Comparison of ENCODE assay signal across 1 fruit fly cellular context in genomic region chr3L:9045318-9045717, dm6.
TF ChIP-seq lines count a peak whose summit lies in the region.

No protein-coding gene starts in this region.

TF ChIP-seq in whole organism, embryonic, 481 proteins besides CTCF, POLR2A, EP300 and RAD21 (continued from another document and continues in another):
- TF ChIP-seq HHEX (GFP tag; optimal IDR thresholded peaks at IDR 0.05; lab: Kevin White, UChicago): peak; percentile 65
- no peak for TF ChIP-seq Adf1 (GFP tag; IDR thresholded peaks at IDR 0.05; lab: Robert Waterston, UW)
- peak; percentile 7 for TF ChIP-seq grn (GFP tag; optimal IDR thresholded peaks at IDR 0.05; lab: Kevin White, UChicago)
- TF ChIP-seq CG12155 (GFP tag; optimal IDR thresholded peaks at IDR 0.05; lab: Kevin White, UChicago): no peak
- peak; percentile 60 for TF ChIP-seq CG30403 (GFP tag; optimal IDR thresholded peaks at IDR 0.05; lab: Kevin White, UChicago)
- peak; percentile 17 for TF ChIP-seq Dip3 (GFP tag; optimal IDR thresholded peaks at IDR 0.05; lab: Kevin White, UChicago)
- TF ChIP-seq phol (tag; optimal IDR thresholded peaks at IDR 0.05; lab: Kevin White, UChicago): peak; percentile 73
- no peak for TF ChIP-seq CG34224 (GFP tag; IDR thresholded peaks at IDR 0.05; lab: Robert Waterston, UW; ENCODE audit: partially characterized antibody)
- no peak for TF ChIP-seq rib (GFP tag; IDR thresholded peaks at IDR 0.05; lab: Robert Waterston, UW)
- TF ChIP-seq CG14710 (tag; optimal IDR thresholded peaks at IDR 0.05; lab: Kevin White, UChicago): peak; percentile 71
- TF ChIP-seq Hr3 (GFP tag; optimal IDR thresholded peaks at IDR 0.05; lab: Kevin White, UChicago): peak; percentile 17
- no peak for TF ChIP-seq Lim3 (GFP tag; IDR thresholded peaks at IDR 0.05; lab: Robert Waterston, UW)
- TF ChIP-seq cas (GFP tag; IDR thresholded peaks at IDR 0.05; lab: Robert Waterston, UW): no peak
- peak; percentile 44 for TF ChIP-seq sima (GFP tag; optimal IDR thresholded peaks at IDR 0.05; lab: Kevin White, UChicago)
- TF ChIP-seq peb (GFP tag; IDR thresholded peaks at IDR 0.05; lab: Robert Waterston, UW): peak; percentile 71
- peak; percentile 57; the same call in 2 of the 3 replicates for TF ChIP-seq CG34422 (GFP tag; IDR thresholded peaks at IDR 0.05; lab: Robert Waterston, UW)
- no peak for TF ChIP-seq HLH54F (GFP tag; optimal IDR thresholded peaks at IDR 0.05; lab: Kevin White, UChicago)
- TF ChIP-seq CG1832 (GFP tag; optimal IDR thresholded peaks at IDR 0.05; lab: Kevin White, UChicago): no peak
- no peak for TF ChIP-seq Stat92E (GFP tag; optimal IDR thresholded peaks at IDR 0.05; lab: Kevin White, UChicago)
- peak; percentile 81 for TF ChIP-seq CG14441 (GFP tag; IDR thresholded peaks at IDR 0.05; lab: Robert Waterston, UW)
- peak; percentile 88 for TF ChIP-seq Xrp1 (GFP tag; IDR thresholded peaks at IDR 0.05; lab: Robert Waterston, UW)
- peak; percentile 84 for TF ChIP-seq vvl (GFP tag; IDR thresholded peaks at IDR 0.05; lab: Robert Waterston, UW)
- TF ChIP-seq jigr1 (GFP tag; IDR thresholded peaks at IDR 0.05; lab: Robert Waterston, UW): peak; percentile 29; the same call in 1 of the 3 replicates
- peak; percentile 80 for TF ChIP-seq row (GFP tag; IDR thresholded peaks at IDR 0.05; lab: Robert Waterston, UW)
- TF ChIP-seq Dad (GFP tag; optimal IDR thresholded peaks at IDR 0.05; lab: Kevin White, UChicago): peak; percentile 59
- TF ChIP-seq CG13296 (GFP tag; optimal IDR thresholded peaks at IDR 0.05; lab: Kevin White, UChicago): peak; percentile 25
- TF ChIP-seq BEAF-32 (GFP tag; optimal IDR thresholded peaks at IDR 0.05; lab: Kevin White, UChicago): no peak
- TF ChIP-seq CG3995 (GFP tag; optimal IDR thresholded peaks at IDR 0.05; lab: Kevin White, UChicago): no peak
- TF ChIP-seq amos (GFP tag; IDR thresholded peaks at IDR 0.05; lab: Robert Waterston, UW; ENCODE audit: partially characterized antibody): no peak
- peak; percentile 61 for TF ChIP-seq CG14667 (GFP tag; IDR thresholded peaks at IDR 0.05; lab: Robert Waterston, UW)
- TF ChIP-seq pnt (GFP tag; optimal IDR thresholded peaks at IDR 0.05; lab: Kevin White, UChicago): peak; percentile 51
- peak; percentile 23 for TF ChIP-seq D19B (GFP tag; optimal IDR thresholded peaks at IDR 0.05; lab: Kevin White, UChicago)
- peak; percentile 26 for TF ChIP-seq slp2 (GFP tag; optimal IDR thresholded peaks at IDR 0.05; lab: Kevin White, UChicago)
- TF ChIP-seq wek (GFP tag; optimal IDR thresholded peaks at IDR 0.05; lab: Kevin White, UChicago): no peak
- TF ChIP-seq CG11456 (GFP tag; IDR thresholded peaks at IDR 0.05; lab: Robert Waterston, UW): peak; percentile 64; the same call in 1 of the 3 replicates
- TF ChIP-seq fd64A (GFP tag; optimal IDR thresholded peaks at IDR 0.05; lab: Kevin White, UChicago): peak; percentile 28
- TF ChIP-seq MTF-1 (GFP tag; optimal IDR thresholded peaks at IDR 0.05; lab: Kevin White, UChicago; ENCODE audit: borderline replicate concordance): peak; percentile 40
- TF ChIP-seq CG4360 (GFP tag; IDR thresholded peaks at IDR 0.05; lab: Robert Waterston, UW): peak; percentile 40; the same call in 1 of the 2 replicates
- peak; percentile 83 for TF ChIP-seq CG17328 (GFP tag; IDR thresholded peaks at IDR 0.05; lab: Robert Waterston, UW)
- no peak for TF ChIP-seq Trl (optimal IDR thresholded peaks at IDR 0.05; lab: Kevin White, UChicago)
- peak; percentile 54 for TF ChIP-seq Trl (GFP tag; optimal IDR thresholded peaks at IDR 0.05; lab: Kevin White, UChicago)
- TF ChIP-seq CG12744 (GFP tag; optimal IDR thresholded peaks at IDR 0.05; lab: Kevin White, UChicago): no peak
- TF ChIP-seq CG6813 (GFP tag; optimal IDR thresholded peaks at IDR 0.05; lab: Kevin White, UChicago): peak; percentile 44
- TF ChIP-seq Sry-β (GFP tag; optimal IDR thresholded peaks at IDR 0.05; lab: Kevin White, UChicago): peak; percentile 13
- peak; percentile 29 for TF ChIP-seq Nf-YB (GFP tag; optimal IDR thresholded peaks at IDR 0.05; lab: Kevin White, UChicago)
- TF ChIP-seq CG42726 (GFP tag; IDR thresholded peaks at IDR 0.05; lab: Robert Waterston, UW; ENCODE audit: partially characterized antibody): no peak
- TF ChIP-seq CG7372 (GFP tag; IDR thresholded peaks at IDR 0.05; lab: Robert Waterston, UW): peak; percentile 51; the same call in 1 of the 2 replicates
- TF ChIP-seq Drgx (GFP tag; IDR thresholded peaks at IDR 0.05; lab: Robert Waterston, UW): peak; percentile 68
- TF ChIP-seq tap (tag; optimal IDR thresholded peaks at IDR 0.05; lab: Kevin White, UChicago): peak; percentile 61
- TF ChIP-seq CG8281 (tag; optimal IDR thresholded peaks at IDR 0.05; lab: Kevin White, UChicago): peak; percentile 10
- peak; percentile 72; the same call in 1 of the 2 replicates for TF ChIP-seq ranshi (GFP tag; IDR thresholded peaks at IDR 0.05; lab: Robert Waterston, UW)
- TF ChIP-seq Gug (GFP tag; IDR thresholded peaks at IDR 0.05; lab: Robert Waterston, UW): peak; percentile 48; the same call in 2 of the 4 replicates
- TF ChIP-seq unpg (GFP tag; optimal IDR thresholded peaks at IDR 0.05; lab: Kevin White, UChicago): peak; percentile 36
- no peak for TF ChIP-seq ato (GFP tag; IDR thresholded peaks at IDR 0.05; lab: Robert Waterston, UW; ENCODE audit: partially characterized antibody)
- peak; percentile 64 for TF ChIP-seq CG13624 (GFP tag; optimal IDR thresholded peaks at IDR 0.05; lab: Kevin White, UChicago)
- TF ChIP-seq NFAT (GFP tag; IDR thresholded peaks at IDR 0.05; lab: Robert Waterston, UW): 0 out of 2 replicates have a peak, but pooled peaks have one; percentile 34
- TF ChIP-seq CG3407 (GFP tag; optimal IDR thresholded peaks at IDR 0.05; lab: Kevin White, UChicago): peak; percentile 6
- peak; percentile 23 for TF ChIP-seq Atf-2 (GFP tag; optimal IDR thresholded peaks at IDR 0.05; lab: Kevin White, UChicago)
- peak; percentile 56 for TF ChIP-seq Fer3 (tag; optimal IDR thresholded peaks at IDR 0.05; lab: Kevin White, UChicago)
- TF ChIP-seq CG11560 (tag; IDR thresholded peaks at IDR 0.05; lab: Robert Waterston, UW): no peak
- peak; percentile 53 for TF ChIP-seq ro (GFP tag; IDR thresholded peaks at IDR 0.05; lab: Robert Waterston, UW)
- no peak for TF ChIP-seq exex (tag; optimal IDR thresholded peaks at IDR 0.05; lab: Kevin White, UChicago)
- TF ChIP-seq Doc2 (GFP tag; IDR thresholded peaks at IDR 0.05; lab: Robert Waterston, UW): peak; percentile 72; the same call in 1 of the 2 replicates
- TF ChIP-seq ham (GFP tag; IDR thresholded peaks at IDR 0.05; lab: Robert Waterston, UW): no peak
- TF ChIP-seq mirr (GFP tag; optimal IDR thresholded peaks at IDR 0.05; lab: Kevin White, UChicago): no peak
- peak; percentile 72 for TF ChIP-seq ase (GFP tag; IDR thresholded peaks at IDR 0.05; lab: Robert Waterston, UW)
- no peak for TF ChIP-seq gfzf (GFP tag; optimal IDR thresholded peaks at IDR 0.05; lab: Kevin White, UChicago)
- peak; percentile 58 for TF ChIP-seq CG1024 (GFP tag; IDR thresholded peaks at IDR 0.05; lab: Robert Waterston, UW)
- TF ChIP-seq CG12104 (GFP tag; optimal IDR thresholded peaks at IDR 0.05; lab: Kevin White, UChicago): peak; percentile 27
- no peak for TF ChIP-seq chinmo (GFP tag; IDR thresholded peaks at IDR 0.05; lab: Robert Waterston, UW; ENCODE audit: partially characterized antibody)
- peak; percentile 78 for TF ChIP-seq CG32772 (GFP tag; IDR thresholded peaks at IDR 0.05; lab: Robert Waterston, UW)
- TF ChIP-seq CG12942 (GFP tag; optimal IDR thresholded peaks at IDR 0.05; lab: Kevin White, UChicago): peak; percentile 24
- peak; percentile 53 for TF ChIP-seq trem (tag; optimal IDR thresholded peaks at IDR 0.05; lab: Kevin White, UChicago)
- TF ChIP-seq CG4404 (GFP tag; IDR thresholded peaks at IDR 0.05; lab: Robert Waterston, UW): peak; percentile 77
- no peak for TF ChIP-seq sc (optimal IDR thresholded peaks at IDR 0.05; lab: Kevin White, UChicago)
- TF ChIP-seq sc (GFP tag; optimal IDR thresholded peaks at IDR 0.05; lab: Kevin White, UChicago): peak; percentile 8
- TF ChIP-seq Mrtf (GFP tag; IDR thresholded peaks at IDR 0.05; lab: Robert Waterston, UW): peak; percentile 60; the same call in 2 of the 3 replicates
- TF ChIP-seq tna (GFP tag; IDR thresholded peaks at IDR 0.05; lab: Robert Waterston, UW; ENCODE audit: partially characterized antibody): no peak
- TF ChIP-seq Hmr (GFP tag; optimal IDR thresholded peaks at IDR 0.05; lab: Kevin White, UChicago): peak; percentile 17
- no peak for TF ChIP-seq CG9797 (GFP tag; optimal IDR thresholded peaks at IDR 0.05; lab: Kevin White, UChicago)
- peak; percentile 68 for TF ChIP-seq CG10274 (GFP tag; optimal IDR thresholded peaks at IDR 0.05; lab: Kevin White, UChicago)
- peak; percentile 19 for TF ChIP-seq CG6654 (GFP tag; optimal IDR thresholded peaks at IDR 0.05; lab: Kevin White, UChicago)
- peak; percentile 86 for TF ChIP-seq ci (GFP tag; IDR thresholded peaks at IDR 0.05; lab: Robert Waterston, UW)
- peak; percentile 49 for TF ChIP-seq CG15479 (GFP tag; optimal IDR thresholded peaks at IDR 0.05; lab: Kevin White, UChicago)
- TF ChIP-seq CG13424 (tag; optimal IDR thresholded peaks at IDR 0.05; lab: Kevin White, UChicago): peak; percentile 46
- no peak for TF ChIP-seq Fer2 (tag; optimal IDR thresholded peaks at IDR 0.05; lab: Kevin White, UChicago)
- peak; percentile 8 for TF ChIP-seq CG33557 (GFP tag; optimal IDR thresholded peaks at IDR 0.05; lab: Kevin White, UChicago)
- TF ChIP-seq lilli (GFP tag; optimal IDR thresholded peaks at IDR 0.05; lab: Kevin White, UChicago): peak; percentile 42
- peak; percentile 56 for TF ChIP-seq Deaf1 (tag; optimal IDR thresholded peaks at IDR 0.05; lab: Kevin White, UChicago)
- peak; percentile 80 for TF ChIP-seq CG11504 (tag; optimal IDR thresholded peaks at IDR 0.05; lab: Kevin White, UChicago)
- TF ChIP-seq E2f2 (GFP tag; IDR thresholded peaks at IDR 0.05; lab: Robert Waterston, UW): peak; percentile 48
- TF ChIP-seq chm (GFP tag; IDR thresholded peaks at IDR 0.05; lab: Robert Waterston, UW): peak; percentile 82
- peak; percentile 44 for TF ChIP-seq mam (GFP tag; optimal IDR thresholded peaks at IDR 0.05; lab: Kevin White, UChicago)
- TF ChIP-seq dysf (GFP tag; IDR thresholded peaks at IDR 0.05; lab: Robert Waterston, UW): peak; percentile 73
- TF ChIP-seq CG4328 (GFP tag; optimal IDR thresholded peaks at IDR 0.05; lab: Kevin White, UChicago): peak; percentile 16
- TF ChIP-seq sd (tag; optimal IDR thresholded peaks at IDR 0.05; lab: Kevin White, UChicago): no peak
- TF ChIP-seq Six4 (GFP tag; optimal IDR thresholded peaks at IDR 0.05; lab: Kevin White, UChicago): peak; percentile 53
- TF ChIP-seq ac (GFP tag; optimal IDR thresholded peaks at IDR 0.05; lab: Kevin White, UChicago): peak; percentile 46
- peak; percentile 40; the same call in 1 of the 2 replicates for TF ChIP-seq Rx (GFP tag; IDR thresholded peaks at IDR 0.05; lab: Robert Waterston, UW)
- peak; percentile 33 for TF ChIP-seq CoRest (tag; optimal IDR thresholded peaks at IDR 0.05; lab: Kevin White, UChicago)
- TF ChIP-seq CG18764 (GFP tag; optimal IDR thresholded peaks at IDR 0.05; lab: Kevin White, UChicago): peak; percentile 31
- peak; percentile 83 for TF ChIP-seq CG17829 (tag; optimal IDR thresholded peaks at IDR 0.05; lab: Kevin White, UChicago)
- peak; percentile 34 for TF ChIP-seq CG12236 (GFP tag; optimal IDR thresholded peaks at IDR 0.05; lab: Kevin White, UChicago)
- peak; percentile 18 for TF ChIP-seq her (GFP tag; optimal IDR thresholded peaks at IDR 0.05; lab: Kevin White, UChicago)
- peak; percentile 33 for TF ChIP-seq org-1 (GFP tag; optimal IDR thresholded peaks at IDR 0.05; lab: Kevin White, UChicago)
- TF ChIP-seq CG17802 (tag; optimal IDR thresholded peaks at IDR 0.05; lab: Kevin White, UChicago): peak; percentile 44
- no peak for TF ChIP-seq CG6683 (GFP tag; optimal IDR thresholded peaks at IDR 0.05; lab: Kevin White, UChicago)
- TF ChIP-seq Lpt (GFP tag; optimal IDR thresholded peaks at IDR 0.05; lab: Kevin White, UChicago): no peak
- TF ChIP-seq fd96Cb (tag; optimal IDR thresholded peaks at IDR 0.05; lab: Kevin White, UChicago): peak; percentile 74
- peak; percentile 1 for TF ChIP-seq Bdp1 (GFP tag; optimal IDR thresholded peaks at IDR 0.05; lab: Kevin White, UChicago)
- peak; percentile 63 for TF ChIP-seq sob (GFP tag; IDR thresholded peaks at IDR 0.05; lab: Robert Waterston, UW)
- TF ChIP-seq CG2129 (GFP tag; IDR thresholded peaks at IDR 0.05; lab: Robert Waterston, UW; ENCODE audit: partially characterized antibody): no peak
- no peak for TF ChIP-seq tup (GFP tag; optimal IDR thresholded peaks at IDR 0.05; lab: Kevin White, UChicago)
- peak; percentile 84 for TF ChIP-seq CG2712 (tag; optimal IDR thresholded peaks at IDR 0.05; lab: Kevin White, UChicago)
- peak; percentile 97 for TF ChIP-seq Ets65A (GFP tag; lab: Kevin White, UChicago)
- peak; percentile 68 for TF ChIP-seq lmd (GFP tag; IDR thresholded peaks at IDR 0.05; lab: Robert Waterston, UW)
- TF ChIP-seq H15 (GFP tag; IDR thresholded peaks at IDR 0.05; lab: Robert Waterston, UW): peak; percentile 70
- TF ChIP-seq CG10959 (GFP tag; IDR thresholded peaks at IDR 0.05; lab: Robert Waterston, UW): peak; percentile 49; the same call in 1 of the 2 replicates
- TF ChIP-seq ap (GFP tag; IDR thresholded peaks at IDR 0.05; lab: Robert Waterston, UW): peak; percentile 87
- TF ChIP-seq Hand (GFP tag; optimal IDR thresholded peaks at IDR 0.05; lab: Kevin White, UChicago): no peak
- peak; percentile 31; the same call in 1 of the 2 replicates for TF ChIP-seq al (GFP tag; IDR thresholded peaks at IDR 0.05; lab: Robert Waterston, UW)
- TF ChIP-seq CG11247 (GFP tag; IDR thresholded peaks at IDR 0.05; lab: Robert Waterston, UW): peak; percentile 63
- TF ChIP-seq CG31441 (GFP tag; IDR thresholded peaks at IDR 0.05; lab: Robert Waterston, UW): peak; percentile 70
- peak; percentile 81 for TF ChIP-seq ems (GFP tag; optimal IDR thresholded peaks at IDR 0.05; lab: Kevin White, UChicago)
- no peak for TF ChIP-seq YL-1 (GFP tag; optimal IDR thresholded peaks at IDR 0.05; lab: Kevin White, UChicago)
- TF ChIP-seq ind (GFP tag; optimal IDR thresholded peaks at IDR 0.05; lab: Kevin White, UChicago): peak; percentile 62
- peak; percentile 71 for TF ChIP-seq CG10366 (GFP tag; IDR thresholded peaks at IDR 0.05; lab: Robert Waterston, UW)
- TF ChIP-seq CG3163 (GFP tag; optimal IDR thresholded peaks at IDR 0.05; lab: Kevin White, UChicago): peak; percentile 25
- no peak for TF ChIP-seq CG17612 (GFP tag; IDR thresholded peaks at IDR 0.05; lab: Robert Waterston, UW)
- peak; percentile 55 for TF ChIP-seq Sox102F (GFP tag; optimal IDR thresholded peaks at IDR 0.05; lab: Kevin White, UChicago)
- peak; percentile 34 for TF ChIP-seq CG8089 (GFP tag; optimal IDR thresholded peaks at IDR 0.05; lab: Kevin White, UChicago)
- no peak for TF ChIP-seq CG4282 (GFP tag; optimal IDR thresholded peaks at IDR 0.05; lab: Kevin White, UChicago)
